Fruit fly (Drosophila melanogaster) whole organism, wandering third instar larva: Measurements from ENCODE around the gene cv-c.

ENCODE experiments used
- Hr78 ChIP-seq: fragments of >200 bp; optimal IDR thresholded peaks from 2 replicates; lab custom pipeline; 2017; ENCODE audit warnings: missing biosample characterization, missing genetic modification characterization
- N ChIP-seq: fragments of >200 bp; optimal IDR thresholded peaks from 2 replicates; lab custom pipeline; 2018; ENCODE audit warnings: missing biosample characterization, missing external identifiers, missing genetic modification characterization
- br ChIP-seq: fragments of 200-800 bp; sonication (Bioruptor generic); optimal IDR thresholded peaks from 2 replicates; lab custom pipeline; 2016; ENCODE audit warnings: missing biosample characterization, missing genetic modification characterization
- dmrt93B ChIP-seq: fragments of 200-800 bp; sonication (Bioruptor generic); optimal IDR thresholded peaks from 2 replicates; lab custom pipeline; 2018; ENCODE audit warnings: missing biosample characterization, mild to moderate bottlenecking, missing genetic modification characterization
- h ChIP-seq: fragments of 200-800 bp; sonication (Bioruptor generic); optimal IDR thresholded peaks from 3 replicates; lab custom pipeline; 2016; ENCODE audit warnings: missing biosample characterization, mild to moderate bottlenecking, missing genetic modification characterization
- pan ChIP-seq: fragments of >200 bp; optimal IDR thresholded peaks from 2 replicates; lab custom pipeline; 2017

- no peak for TF ChIP-seq N (GFP tag; lab: Kevin White, UChicago)
- TF ChIP-seq pan = no peak
- TF ChIP-seq dmrt93B (GFP tag; lab: Kevin White, UChicago) = no peak
- no peak for TF ChIP-seq br
- no peak for TF ChIP-seq Hr78
- TF ChIP-seq h (GFP tag; lab: Kevin White, UChicago) = no peak
Measured at dm6 chr3R:14344767-14345166, 136.7 kb downstream of the cv-c start.
